Worm (Caenorhabditis elegans) whole organism, early embryonic: ENCODE data around the gene mig-23.

Experiments used
- ama-1 ChIP-seq: fragments of 150-350 bp; optimal IDR thresholded peaks from 2 replicates; lab custom pipeline; 2014
- ceh-36 ChIP-seq: sonication (generic microtip); optimal IDR thresholded peaks from 2 replicates; lab custom pipeline; 2016; ENCODE audit warnings: missing genetic modification characterization, inconsistent platforms, missing compliant biosample characterization
- flt-1 ChIP-seq: fragments of 200-800 bp; sonication (Bioruptor generic); IDR thresholded peaks from 2 replicates; pipeline ENCODE4 v1.3.6; 2022; ENCODE audit warnings: missing genetic modification characterization, missing compliant biosample characterization
- hmg-4 ChIP-seq: fragments of 200-800 bp; sonication (Bioruptor generic); optimal IDR thresholded peaks from 2 replicates; lab custom pipeline; 2018; ENCODE audit warnings: mild to moderate bottlenecking, missing genetic modification characterization, missing compliant biosample characterization
- tbx-11 ChIP-seq: fragments of 200-800 bp; sonication (Bioruptor generic); IDR thresholded peaks from 2 replicates; pipeline ENCODE4 v1.3.6; 2022; ENCODE audit warnings: missing genetic modification characterization, missing compliant biosample characterization

ce11 chrX:5932923-5933322, 15.7 kb downstream of the mig-23 start:
- TF ChIP-seq tbx-11 (GFP tag; lab: Robert Waterston, UW) (no peak), hmg-4 (no peak), ama-1 (lab: Kevin White, UChicago) (no peak), ceh-36 (tag; lab: Kevin White, UChicago) (no peak), flt-1 (no peak)
